Fruit fly (Drosophila melanogaster) whole organism, embryonic: ENCODE measurements around the gene nrv3.

ENCODE experiments used
- Asciz ChIP-seq: fragments of 200-800 bp; sonication (Bioruptor generic); optimal IDR thresholded peaks from 2 replicates; lab custom pipeline; 2017; ENCODE audit warnings: missing biosample characterization, mild to moderate bottlenecking, missing genetic modification characterization, missing genetic modification reagents
- Atf6 ChIP-seq: fragments of 200-800 bp; sonication (Bioruptor generic); IDR thresholded peaks from 2 replicates; pipeline ENCODE4 v1.3.6; 2022; ENCODE audit warnings: missing biosample characterization, missing genetic modification characterization
- C15 ChIP-seq: fragments of 200-800 bp; sonication (Bioruptor generic); IDR thresholded peaks from 3 replicates; pipeline ENCODE4 v1.3.6; 2022; ENCODE audit warnings: missing biosample characterization, missing genetic modification characterization
- CG12155 ChIP-seq: fragments of 200-800 bp; sonication (Bioruptor generic); optimal IDR thresholded peaks from 3 replicates; lab custom pipeline; 2016; ENCODE audit warnings: missing biosample characterization, missing genetic modification characterization
- CG12391 ChIP-seq: fragments of 200-800 bp; sonication (Bioruptor generic); optimal IDR thresholded peaks from 3 replicates; lab custom pipeline; 2018; ENCODE audit warnings: missing biosample characterization, mild to moderate bottlenecking, missing genetic modification characterization, moderate library complexity
- CG13296 ChIP-seq: fragments of 200-800 bp; sonication (Bioruptor generic); optimal IDR thresholded peaks from 3 replicates; lab custom pipeline; 2018; ENCODE audit warnings: missing biosample characterization, mild to moderate bottlenecking, missing genetic modification characterization
- CG14014 ChIP-seq: fragments of 200-800 bp; sonication (Bioruptor generic); IDR thresholded peaks from 2 replicates; pipeline ENCODE4 v1.3.6; 2022; ENCODE audit warnings: missing biosample characterization, missing genetic modification characterization
- CG15269 ChIP-seq: fragments of 200-800 bp; sonication (Bioruptor generic); optimal IDR thresholded peaks from 2 replicates; lab custom pipeline; 2018; ENCODE audit warnings: missing biosample characterization, mild to moderate bottlenecking, missing genetic modification characterization, moderate library complexity
- CG15514 ChIP-seq: fragments of 200-800 bp; sonication (Bioruptor generic); optimal IDR thresholded peaks from 3 replicates; lab custom pipeline; 2017; ENCODE audit warnings: missing biosample characterization, missing genetic modification characterization, mild to moderate bottlenecking, moderate library complexity, missing genetic modification reagents
- CG1603 ChIP-seq: fragments of 200-800 bp; sonication (Bioruptor generic); optimal IDR thresholded peaks from 2 replicates; lab custom pipeline; 2019; ENCODE audit warnings: missing biosample characterization, mild to moderate bottlenecking, missing genetic modification characterization, moderate library complexity
- CG17359 ChIP-seq: fragments of 200-800 bp; sonication (Bioruptor generic); optimal IDR thresholded peaks from 3 replicates; lab custom pipeline; 2018; ENCODE audit warnings: missing biosample characterization, mild to moderate bottlenecking, missing genetic modification characterization, moderate library complexity
- CG17361 ChIP-seq: fragments of 200-800 bp; sonication (Bioruptor generic); IDR thresholded peaks from 3 replicates; pipeline ENCODE4 v1.3.6; 2022; ENCODE audit warnings: missing biosample characterization, missing genetic modification characterization
- CG18011 ChIP-seq: fragments of 200-800 bp; sonication (Bioruptor generic); optimal IDR thresholded peaks from 2 replicates; lab custom pipeline; 2017; ENCODE audit warnings: missing biosample characterization, missing genetic modification characterization, mild to moderate bottlenecking, moderate library complexity, missing genotype
- CG2120 ChIP-seq: fragments of 200-800 bp; sonication (Bioruptor generic); optimal IDR thresholded peaks from 3 replicates; lab custom pipeline; 2016; ENCODE audit warnings: missing biosample characterization, missing genetic modification characterization
- CG3065 ChIP-seq: fragments of 200-800 bp; sonication (Bioruptor generic); optimal IDR thresholded peaks from 2 replicates; lab custom pipeline; 2016; ENCODE audit warnings: missing biosample characterization, missing genetic modification characterization
- CG8290 ChIP-seq, 3 experiments: fragments of 200-800 bp; sonication (Bioruptor generic); optimal IDR thresholded peaks; 2 replicates each; lab custom pipeline; 2016 to 2019; ENCODE audit warnings: missing biosample characterization in 3 of 3, missing genetic modification characterization in 3 of 3, mild to moderate bottlenecking in 2 of 3, moderate library complexity in 1 of 3
- Eip74EF ChIP-seq, 2 experiments: fragments of 200-800 bp in 1 of 2; fragments of >200 bp in 1 of 2; sonication (Bioruptor generic) in 1 of 2; optimal IDR thresholded peaks; 2 replicates each; lab custom pipeline; 2017 to 2019; ENCODE audit warnings: missing biosample characterization in 2 of 2, missing genetic modification characterization in 2 of 2, mild to moderate bottlenecking in 1 of 2, moderate library complexity in 1 of 2
- Fer3 ChIP-seq: fragments of 200-800 bp; sonication (Bioruptor generic); optimal IDR thresholded peaks from 2 replicates; lab custom pipeline; 2018; ENCODE audit warnings: missing biosample characterization, mild to moderate bottlenecking, missing genetic modification characterization, moderate library complexity
- HLH54F ChIP-seq: fragments of 200-800 bp; sonication (Bioruptor generic); optimal IDR thresholded peaks from 3 replicates; lab custom pipeline; 2016; ENCODE audit warnings: missing biosample characterization, missing genetic modification characterization
- Hr3 ChIP-seq: fragments of 200-800 bp; sonication (Bioruptor generic); optimal IDR thresholded peaks from 3 replicates; lab custom pipeline; 2016; ENCODE audit warnings: missing biosample characterization, missing genetic modification characterization
- Hr51 ChIP-seq, 2 experiments: fragments of 200-800 bp; sonication (Bioruptor generic); optimal IDR thresholded peaks; 2 replicates in 1 of 2; 3 replicates in 1 of 2; lab custom pipeline; 2016 to 2018; ENCODE audit warnings: missing biosample characterization in 2 of 2, missing genetic modification characterization in 2 of 2, mild to moderate bottlenecking in 1 of 2, moderate library complexity in 1 of 2
- Lpt ChIP-seq: fragments of >200 bp; optimal IDR thresholded peaks from 2 replicates; lab custom pipeline; 2018; ENCODE audit warnings: missing biosample characterization, missing genetic modification characterization
- Med ChIP-seq: fragments of 200-800 bp; sonication (Bioruptor generic); peaks from one replicate; lab custom pipeline; 2016; ENCODE audit warnings: missing biosample characterization, missing genetic modification characterization, mild to moderate bottlenecking, inconsistent platforms, moderate library complexity
- Myb ChIP-seq: fragments of 200-800 bp; sonication (Bioruptor generic); optimal IDR thresholded peaks from 2 replicates; lab custom pipeline; 2016; ENCODE audit warnings: missing biosample characterization, missing genetic modification characterization
- Nf-YA ChIP-seq: fragments of 200-800 bp; sonication (Bioruptor generic); IDR thresholded peaks from 2 replicates; pipeline ENCODE4 v1.3.6; 2022; ENCODE audit warnings: missing biosample characterization, missing genetic modification characterization
- Side ChIP-seq: fragments of 200-800 bp; sonication (Bioruptor generic); optimal IDR thresholded peaks from 2 replicates; lab custom pipeline; 2016; ENCODE audit warnings: missing biosample characterization, missing genetic modification characterization
- ap ChIP-seq: fragments of 200-800 bp; sonication (Bioruptor generic); IDR thresholded peaks from 2 replicates; pipeline ENCODE4 v1.3.6; 2022; ENCODE audit warnings: missing biosample characterization, missing genetic modification characterization
- az2 ChIP-seq: fragments of 200-800 bp; sonication (Bioruptor generic); optimal IDR thresholded peaks from 3 replicates; lab custom pipeline; 2016; ENCODE audit warnings: missing biosample characterization, missing genetic modification characterization
- dm ChIP-seq: fragments of 200-800 bp; sonication (Bioruptor generic); optimal IDR thresholded peaks from 3 replicates; lab custom pipeline; 2016; ENCODE audit warnings: missing biosample characterization, missing genetic modification characterization
- dmrt11E ChIP-seq: fragments of 200-800 bp; sonication (Bioruptor generic); optimal IDR thresholded peaks from 3 replicates; lab custom pipeline; 2018; ENCODE audit warnings: missing biosample characterization, mild to moderate bottlenecking, missing genetic modification characterization, moderate library complexity
- dmrt99B ChIP-seq: fragments of 200-800 bp; sonication (Bioruptor generic); optimal IDR thresholded peaks from 2 replicates; lab custom pipeline; 2018; ENCODE audit warnings: missing biosample characterization, mild to moderate bottlenecking, missing genetic modification characterization, moderate library complexity
- dpn ChIP-seq, 2 experiments: fragments of 200-800 bp; sonication (Bioruptor generic); optimal IDR thresholded peaks; 3 replicates each; lab custom pipeline; 2016; ENCODE audit warnings: missing biosample characterization in 2 of 2, missing genetic modification characterization in 2 of 2
- esg ChIP-seq: fragments of 200-800 bp; sonication (Bioruptor generic); conservative IDR thresholded peaks from 2 replicates; pipeline ENCODE4 v1.3.6; 2022; ENCODE audit warnings: missing biosample characterization, missing genetic modification characterization
- gem ChIP-seq: fragments of 200-800 bp; sonication (Bioruptor generic); optimal IDR thresholded peaks from 2 replicates; lab custom pipeline; 2019; ENCODE audit warnings: missing biosample characterization, mild to moderate bottlenecking, missing genetic modification characterization, moderate library complexity
- ind ChIP-seq: fragments of 200-800 bp; sonication (Bioruptor generic); optimal IDR thresholded peaks from 3 replicates; lab custom pipeline; 2016; ENCODE audit warnings: missing biosample characterization, missing genetic modification characterization
- jigr1 ChIP-seq: fragments of 200-800 bp; sonication (Bioruptor generic); IDR thresholded peaks from 3 replicates; pipeline ENCODE4 v1.3.6; 2022; ENCODE audit warnings: missing biosample characterization, missing genetic modification characterization
- jing ChIP-seq: fragments of 200-800 bp; sonication (Bioruptor generic); optimal IDR thresholded peaks from 2 replicates; lab custom pipeline; 2018; ENCODE audit warnings: missing biosample characterization, mild to moderate bottlenecking, missing genetic modification characterization
- lab ChIP-seq: fragments of 200-800 bp; sonication (Bioruptor generic); optimal IDR thresholded peaks from 3 replicates; lab custom pipeline; 2017; ENCODE audit warnings: missing biosample characterization, missing genetic modification characterization, mild to moderate bottlenecking, moderate library complexity, missing genetic modification reagents
- lilli ChIP-seq: fragments of 200-800 bp; sonication (Bioruptor generic); optimal IDR thresholded peaks from 3 replicates; lab custom pipeline; 2016; ENCODE audit warnings: missing biosample characterization, missing genetic modification characterization
- pho ChIP-seq: fragments of 200-800 bp; sonication (Bioruptor generic); optimal IDR thresholded peaks from 2 replicates; lab custom pipeline; 2016; ENCODE audit warnings: missing biosample characterization, missing genetic modification characterization
- salm ChIP-seq: fragments of 200-800 bp; sonication (Bioruptor generic); optimal IDR thresholded peaks from 2 replicates; lab custom pipeline; 2018; ENCODE audit warnings: missing biosample characterization, mild to moderate bottlenecking, missing genetic modification characterization
- schlank ChIP-seq: fragments of 200-800 bp; sonication (Bioruptor generic); optimal IDR thresholded peaks from 2 replicates; lab custom pipeline; 2018; ENCODE audit warnings: missing biosample characterization, mild to moderate bottlenecking, missing genetic modification characterization
- slbo ChIP-seq: fragments of 200-800 bp; sonication (Bioruptor generic); IDR thresholded peaks from 2 replicates; pipeline ENCODE4 v1.3.6; 2022; ENCODE audit warnings: missing biosample characterization, missing genetic modification characterization
- tgo ChIP-seq: fragments of 200-800 bp; sonication (Bioruptor generic); IDR thresholded peaks from 3 replicates; pipeline ENCODE4 v1.3.6; 2022; ENCODE audit warnings: missing biosample characterization, missing genetic modification characterization
- tin ChIP-seq: fragments of 200-800 bp; sonication (Bioruptor generic); optimal IDR thresholded peaks from 3 replicates; lab custom pipeline; 2016; ENCODE audit warnings: missing biosample characterization, missing genetic modification characterization
- unpg ChIP-seq: fragments of 200-800 bp; sonication (Bioruptor generic); optimal IDR thresholded peaks from 3 replicates; lab custom pipeline; 2018; ENCODE audit warnings: missing biosample characterization, mild to moderate bottlenecking, missing genetic modification characterization, moderate library complexity
- wdn ChIP-seq: fragments of 200-800 bp; sonication (Bioruptor generic); IDR thresholded peaks from 2 replicates; pipeline ENCODE4 v1.3.6; 2022; ENCODE audit warnings: missing biosample characterization, missing genetic modification characterization

Gene nrv3

DNA sequence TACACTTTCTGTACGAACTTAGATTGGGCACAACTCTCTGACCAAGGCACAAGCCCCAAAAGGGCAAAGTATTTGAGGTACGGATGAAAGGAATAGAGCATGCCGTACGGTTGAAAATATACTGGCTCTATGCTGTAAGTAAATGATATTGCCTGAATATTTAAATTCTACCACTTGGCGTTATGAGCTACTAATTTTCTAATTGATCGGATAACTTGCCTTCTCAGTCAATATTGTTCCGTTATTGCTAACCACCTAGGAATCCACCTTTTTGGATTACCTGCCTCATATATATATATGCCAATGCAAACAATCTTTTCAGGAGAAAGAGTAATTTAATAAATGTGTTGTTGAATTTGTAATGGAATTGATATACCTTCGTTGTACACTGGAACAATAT, 10.2 kb upstream of the nrv3 start, which contains the start of gene Gr39b:
Gr39b (minus strand) TSS at position 101 of the 400 bp plus-strand sequence.
- no peak for TF ChIP-seq CG17361 (GFP tag; lab: Robert Waterston, UW)

DNA sequence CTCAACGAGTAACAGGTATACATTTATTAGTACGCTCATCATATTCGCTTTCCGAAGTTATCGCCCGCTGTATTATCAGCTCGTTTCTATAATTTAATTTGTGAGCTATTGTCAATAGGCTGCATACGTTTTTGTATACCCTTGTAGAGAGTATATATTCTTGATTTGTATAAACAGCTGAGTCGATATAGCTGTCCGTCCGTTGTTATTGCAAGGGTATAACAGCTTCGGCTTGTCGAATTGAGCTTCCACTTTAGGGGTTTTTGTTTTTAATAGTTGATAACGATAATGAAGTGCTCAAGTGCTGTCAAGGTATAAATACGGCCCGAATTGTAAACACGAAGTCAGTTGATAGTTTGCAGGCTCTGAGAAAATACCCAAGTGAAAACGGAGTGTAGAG, 8.9 kb upstream of the nrv3 start, which contains the start of gene CG8665:
CG8665 (plus strand) TSS at position 342 of the 400 bp plus-strand sequence.
- TF ChIP-seq Lpt (GFP tag; lab: Kevin White, UChicago) = no peak
- no peak for TF ChIP-seq dm (GFP tag; lab: Kevin White, UChicago)
- TF ChIP-seq Hr3 = peak; percentile 23
- TF ChIP-seq CG13296 = no peak
- peak; percentile 23 for TF ChIP-seq CG17359 (tag; lab: Kevin White, UChicago)
- peak; percentile 66 for TF ChIP-seq Fer3
- TF ChIP-seq Atf6 (GFP tag; lab: Robert Waterston, UW) = 0 out of 2 replicates have a peak, but pooled peaks have one; percentile 22
- no peak for TF ChIP-seq CG8290 (GFP tag; optimal IDR thresholded peaks at IDR 0.05; lab: Kevin White, UChicago)
- TF ChIP-seq CG8290 (tag; optimal IDR thresholded peaks at IDR 0.05; lab: Kevin White, UChicago) = peak in 1 of 2 experiments; percentile 69
- no peak for TF ChIP-seq Asciz (GFP tag; lab: Kevin White, UChicago)
- peak; percentile 8 for TF ChIP-seq tin (GFP tag; lab: Kevin White, UChicago)
- 0 out of 3 replicates have a peak, but pooled peaks have one; percentile 24 for TF ChIP-seq tgo (GFP tag; lab: Robert Waterston, UW)
- peak; percentile 55 for TF ChIP-seq CG1603 (tag; lab: Kevin White, UChicago)
- TF ChIP-seq Med (GFP tag; lab: Kevin White, UChicago) = peak; percentile 91
- peak; percentile 71 for TF ChIP-seq slbo (GFP tag; lab: Robert Waterston, UW)
- TF ChIP-seq dpn (GFP tag; optimal IDR thresholded peaks at IDR 0.05; lab: Kevin White, UChicago) = peak; percentile 14 to 32
- TF ChIP-seq lab (GFP tag; lab: Kevin White, UChicago) = peak; percentile 66
- TF ChIP-seq Myb (GFP tag; lab: Kevin White, UChicago) = peak; percentile 11
- TF ChIP-seq az2 (GFP tag; lab: Kevin White, UChicago) = peak; percentile 31
- peak; percentile 23 for TF ChIP-seq Side (GFP tag; lab: Kevin White, UChicago)
- TF ChIP-seq unpg = peak; percentile 60
- TF ChIP-seq lilli = peak; percentile 65
- TF ChIP-seq CG14014 (GFP tag; lab: Robert Waterston, UW) = peak; percentile 64; the same call in 1 of the 2 replicates
- TF ChIP-seq pho (GFP tag; lab: Kevin White, UChicago) = peak; percentile 44
- TF ChIP-seq esg (GFP tag; lab: Robert Waterston, UW) = peak; percentile 8; the same call in 1 of the 2 replicates
- TF ChIP-seq dmrt11E (tag; lab: Kevin White, UChicago) = peak; percentile 11
- TF ChIP-seq wdn (GFP tag; lab: Robert Waterston, UW) = 0 out of 2 replicates have a peak, but pooled peaks have one; percentile 21
- no peak for TF ChIP-seq CG3065 (GFP tag; lab: Kevin White, UChicago)
- peak; percentile 36 for TF ChIP-seq dmrt99B
- peak; percentile 50 for TF ChIP-seq CG15514 (GFP tag; lab: Kevin White, UChicago)
- peak; percentile 79 for TF ChIP-seq CG2120 (GFP tag; lab: Kevin White, UChicago)
- peak in 1 of 2 experiments; percentile 0 for TF ChIP-seq Hr51 (GFP tag; optimal IDR thresholded peaks at IDR 0.05; lab: Kevin White, UChicago)
- TF ChIP-seq jigr1 (GFP tag; lab: Robert Waterston, UW) = no peak
- peak; percentile 33 for TF ChIP-seq CG12155 (GFP tag; lab: Kevin White, UChicago)
- peak; percentile 47 for TF ChIP-seq CG12391
- TF ChIP-seq salm (tag; lab: Kevin White, UChicago) = peak; percentile 29
- no peak for TF ChIP-seq jing (GFP tag; lab: Kevin White, UChicago)
- peak; percentile 51 for TF ChIP-seq CG15269 (tag; lab: Kevin White, UChicago)
- no peak for TF ChIP-seq C15 (GFP tag; lab: Robert Waterston, UW)
- TF ChIP-seq gem (tag; lab: Kevin White, UChicago) = peak; percentile 78
- no peak for TF ChIP-seq Nf-YA (GFP tag; lab: Robert Waterston, UW)
- no peak for TF ChIP-seq CG18011 (GFP tag; lab: Kevin White, UChicago)
- TF ChIP-seq Eip74EF (GFP tag; optimal IDR thresholded peaks at IDR 0.05; lab: Kevin White, UChicago) = peak in 1 of 2 experiments; percentile 6
- TF ChIP-seq ind (GFP tag; lab: Kevin White, UChicago) = peak; percentile 37
- peak; percentile 4 for TF ChIP-seq HLH54F (GFP tag; lab: Kevin White, UChicago)
- TF ChIP-seq ap (GFP tag; lab: Robert Waterston, UW) = peak; percentile 18; the same call in 1 of the 2 replicates
- TF ChIP-seq schlank (tag; lab: Kevin White, UChicago) = peak; percentile 24
